Worm (Caenorhabditis elegans): ENCODE measurements around the gene his-69.

DNA sequence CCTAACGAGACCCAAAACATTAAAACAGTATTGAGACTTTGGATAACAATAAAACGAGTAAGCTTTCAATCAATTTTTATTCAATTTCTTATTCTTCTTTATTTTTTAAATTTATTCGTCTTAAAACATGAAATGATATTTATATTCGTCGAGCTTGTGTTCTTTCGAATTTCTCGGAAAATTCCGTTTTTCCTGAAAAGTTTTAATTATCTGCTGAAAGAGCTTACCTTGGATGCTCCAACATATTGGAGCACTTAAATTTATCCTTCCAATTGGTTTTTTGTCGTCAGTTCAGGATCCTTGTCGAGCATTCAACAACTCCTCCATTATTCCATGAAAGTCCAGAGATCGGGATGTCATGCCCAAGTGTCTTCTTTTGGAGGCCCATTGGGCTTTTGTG is 24.9 kb upstream of the his-69 start:
- TF ChIP-seq elt-3 (tag; optimal IDR thresholded peaks at IDR 0.05): no peak
- TF ChIP-seq nhr-21 (tag; optimal IDR thresholded peaks at IDR 0.05): no peak
- no peak for TF ChIP-seq zag-1 (tag; optimal IDR thresholded peaks at IDR 0.05)
- TF ChIP-seq lin-39 (tag; optimal IDR thresholded peaks at IDR 0.05): no peak
- no peak for TF ChIP-seq snpc-4 (tag; optimal IDR thresholded peaks at IDR 0.05)
- TF ChIP-seq F13H6.1 (tag; optimal IDR thresholded peaks at IDR 0.05): no peak
- no peak for TF ChIP-seq aly-2 (tag; optimal IDR thresholded peaks at IDR 0.05)
- no peak for TF ChIP-seq ztf-11 (tag; optimal IDR thresholded peaks at IDR 0.05)
- no peak for TF ChIP-seq dmd-4 (tag; optimal IDR thresholded peaks at IDR 0.05)
- no peak for TF ChIP-seq skn-1 (tag; optimal IDR thresholded peaks at IDR 0.05)
- no peak for TF ChIP-seq nhr-237 (tag; optimal IDR thresholded peaks at IDR 0.05)
